Worm (Caenorhabditis elegans) whole organism, L1 larva: Measurements from ENCODE around the gene B0495.7.

ENCODE experiments used
- C04F5.9 ChIP-seq: sonication (generic microtip); optimal IDR thresholded peaks from 2 replicates; lab custom pipeline; 2016; ENCODE audit warnings: missing genetic modification characterization, missing compliant biosample characterization
- C34B4.2 ChIP-seq: sonication (generic microtip); optimal IDR thresholded peaks from 2 replicates; lab custom pipeline; 2017; ENCODE audit warnings: mild to moderate bottlenecking, missing genetic modification characterization, missing compliant biosample characterization
- aha-1 ChIP-seq: fragments of 150-350 bp; optimal IDR thresholded peaks from 2 replicates; lab custom pipeline; 2014; ENCODE audit warnings: missing biosample characterization, missing genetic modification characterization
- aly-2 ChIP-seq: fragments of 150-350 bp; optimal IDR thresholded peaks from 2 replicates; lab custom pipeline; 2014; ENCODE audit warnings: missing biosample characterization, missing genetic modification characterization
- ceh-88 ChIP-seq: fragments of 200-800 bp; sonication (Bioruptor generic); IDR thresholded peaks from 2 replicates; pipeline ENCODE4 v1.3.6; 2022; ENCODE audit warnings: missing genetic modification characterization, missing compliant biosample characterization
- ces-1 ChIP-seq: fragments of 150-350 bp; optimal IDR thresholded peaks from 2 replicates; lab custom pipeline; 2014; ENCODE audit warnings: missing biosample characterization, missing genetic modification reagents, missing genetic modification characterization
- efl-1 ChIP-seq, 4 experiments: fragments of 150-350 bp; optimal IDR thresholded peaks in 3 of 4; peaks in 1 of 4; 1 replicate in 1 of 4; 2 replicates in 3 of 4; lab custom pipeline; 2014; ENCODE audit warnings: missing biosample characterization in 2 of 4, missing genetic modification characterization in 2 of 4, missing genetic modification reagents in 2 of 4
- efl-3 ChIP-seq: fragments of 200-800 bp; sonication (Bioruptor generic); optimal IDR thresholded peaks from 2 replicates; lab custom pipeline; 2018; ENCODE audit warnings: mild to moderate bottlenecking, missing genetic modification characterization, missing compliant biosample characterization
- egl-13 ChIP-seq: sonication (generic microtip); optimal IDR thresholded peaks from 2 replicates; lab custom pipeline; 2016; ENCODE audit warnings: missing genotype, missing genetic modification reagents, missing genetic modification characterization, missing compliant biosample characterization
- egl-27 ChIP-seq, 2 experiments: fragments of 150-350 bp in 1 of 2; sonication (generic microtip); optimal IDR thresholded peaks; 3 replicates each; lab custom pipeline; 2017 to 2018; ENCODE audit warnings: missing biosample characterization in 2 of 2, missing genetic modification characterization in 2 of 2, missing genetic modification reagents in 2 of 2
- elt-3 ChIP-seq, 6 experiments: fragments of 150-350 bp in 1 of 6; sonication (generic microtip); optimal IDR thresholded peaks; 2 replicates each; lab custom pipeline; 2017 to 2018; ENCODE audit warnings: missing biosample characterization in 6 of 6, missing genetic modification characterization in 6 of 6, inconsistent platforms in 1 of 6
- ets-5 ChIP-seq: fragments of 200-800 bp; sonication (Bioruptor generic); IDR thresholded peaks from 2 replicates; pipeline ENCODE4 v1.3.6; 2022; ENCODE audit warnings: missing genetic modification characterization, missing compliant biosample characterization
- fkh-4 ChIP-seq: sonication (generic microtip); optimal IDR thresholded peaks from 2 replicates; lab custom pipeline; 2016; ENCODE audit warnings: missing compliant biosample characterization, missing genetic modification characterization, borderline replicate concordance
- grh-1 ChIP-seq: fragments of 200-800 bp; sonication (Bioruptor generic); IDR thresholded peaks from 2 replicates; pipeline ENCODE4 v1.3.6; 2022; ENCODE audit warnings: missing genetic modification reagents, missing genetic modification characterization, missing compliant biosample characterization
- hlh-17 ChIP-seq: fragments of 200-800 bp; sonication (Bioruptor generic); optimal IDR thresholded peaks from 2 replicates; lab custom pipeline; 2018; ENCODE audit warnings: missing genetic modification characterization, mild to moderate bottlenecking, missing compliant biosample characterization, moderate library complexity, borderline replicate concordance
- hpl-2 ChIP-seq: fragments of 150-350 bp; optimal IDR thresholded peaks from 2 replicates; lab custom pipeline; 2014; ENCODE audit warnings: missing biosample characterization, missing genetic modification reagents, missing genetic modification characterization
- irx-1 ChIP-seq: sonication (generic microtip); optimal IDR thresholded peaks from 2 replicates; lab custom pipeline; 2016; ENCODE audit warnings: missing genetic modification characterization, missing compliant biosample characterization
- jun-1 ChIP-seq: fragments of 150-350 bp; optimal IDR thresholded peaks from 2 replicates; lab custom pipeline; 2014; ENCODE audit warnings: missing biosample characterization, missing genetic modification reagents, missing genetic modification characterization
- lin-14 ChIP-seq: fragments of 200-800 bp; sonication (Bioruptor generic); optimal IDR thresholded peaks from 2 replicates; lab custom pipeline; 2018; ENCODE audit warnings: mild to moderate bottlenecking, missing genetic modification characterization, moderate library complexity, missing compliant biosample characterization
- lin-39 ChIP-seq: fragments of 150-350 bp; optimal IDR thresholded peaks from 2 replicates; lab custom pipeline; 2014; ENCODE audit warnings: missing biosample characterization, missing genetic modification reagents, missing genetic modification characterization
- lsy-2 ChIP-seq, 2 experiments: fragments of 150-350 bp; optimal IDR thresholded peaks; 2 replicates each; lab custom pipeline; 2014; ENCODE audit warnings: missing biosample characterization in 2 of 2, missing genetic modification characterization in 2 of 2
- mab-9 ChIP-seq: fragments of 200-800 bp; sonication (Bioruptor generic); IDR thresholded peaks from 2 replicates; pipeline ENCODE4 v1.3.6; 2022; ENCODE audit warnings: missing genetic modification reagents, missing genetic modification characterization, missing compliant biosample characterization
- mdl-1 ChIP-seq, 2 experiments: fragments of 150-350 bp; optimal IDR thresholded peaks; 2 replicates each; lab custom pipeline; 2014 to 2017; ENCODE audit warnings: missing biosample characterization in 2 of 2, missing genetic modification characterization in 2 of 2, inconsistent platforms in 1 of 2
- mef-2 ChIP-seq: fragments of 150-350 bp; optimal IDR thresholded peaks from 2 replicates; lab custom pipeline; 2014; ENCODE audit warnings: missing biosample characterization, missing genetic modification characterization
- mep-1 ChIP-seq: fragments of 150-350 bp; optimal IDR thresholded peaks from 2 replicates; lab custom pipeline; 2014; ENCODE audit warnings: missing biosample characterization, missing genetic modification characterization
- nhr-19 ChIP-seq: fragments of 200-800 bp; sonication (Bioruptor generic); conservative IDR thresholded peaks from 2 replicates; pipeline ENCODE4 v1.3.6; 2022; ENCODE audit warnings: missing genetic modification characterization, missing compliant biosample characterization
- nhr-71 ChIP-seq: sonication (generic microtip); optimal IDR thresholded peaks from 2 replicates; lab custom pipeline; 2016; ENCODE audit warnings: mild to moderate bottlenecking, missing genetic modification characterization, moderate library complexity, missing compliant biosample characterization
- nhr-77 ChIP-seq: fragments of 150-350 bp; optimal IDR thresholded peaks from 2 replicates; lab custom pipeline; 2014; ENCODE audit warnings: missing biosample characterization, missing genetic modification characterization
- nhr-85 ChIP-seq: sonication (generic microtip); peaks from one replicate; lab custom pipeline; 2016; ENCODE audit warnings: missing genetic modification characterization, inconsistent platforms, missing compliant biosample characterization
- nhr-90 ChIP-seq: sonication (generic microtip); optimal IDR thresholded peaks from 2 replicates; lab custom pipeline; 2016; ENCODE audit warnings: mild to moderate bottlenecking, missing genetic modification characterization, missing compliant biosample characterization; ENCODE audit not compliant: poor library complexity
- snpc-4 ChIP-seq: fragments of 150-350 bp; optimal IDR thresholded peaks from 2 replicates; lab custom pipeline; 2014; ENCODE audit warnings: missing biosample characterization, missing genetic modification characterization
- snu-23 ChIP-seq: sonication (generic microtip); optimal IDR thresholded peaks from 2 replicates; lab custom pipeline; 2016; ENCODE audit warnings: missing genetic modification characterization, missing compliant biosample characterization
- sup-37 ChIP-seq: fragments of 200-800 bp; sonication (Bioruptor generic); optimal IDR thresholded peaks from 2 replicates; lab custom pipeline; 2018; ENCODE audit warnings: mild to moderate bottlenecking, missing genetic modification characterization, missing compliant biosample characterization
- unc-130 ChIP-seq: fragments of 150-350 bp; optimal IDR thresholded peaks from 2 replicates; lab custom pipeline; 2017; ENCODE audit warnings: missing biosample characterization, missing genetic modification characterization, inconsistent platforms
- unc-86 ChIP-seq: sonication (generic microtip); optimal IDR thresholded peaks from 2 replicates; lab custom pipeline; 2016; ENCODE audit warnings: missing genetic modification characterization, missing compliant biosample characterization
- unc-98 ChIP-seq: fragments of 200-800 bp; sonication (Bioruptor generic); IDR thresholded peaks from 2 replicates; pipeline ENCODE4 v1.3.6; 2022; ENCODE audit warnings: missing genetic modification characterization, missing compliant biosample characterization
- vab-15 ChIP-seq: sonication (generic microtip); optimal IDR thresholded peaks from 2 replicates; lab custom pipeline; 2017; ENCODE audit warnings: missing genotype, mild to moderate bottlenecking, missing genetic modification characterization, missing compliant biosample characterization
- zag-1 ChIP-seq: fragments of 150-350 bp; optimal IDR thresholded peaks from 2 replicates; lab custom pipeline; 2014; ENCODE audit warnings: missing biosample characterization, missing genetic modification characterization
- ztf-4 ChIP-seq: fragments of 150-350 bp; optimal IDR thresholded peaks from 2 replicates; lab custom pipeline; 2014; ENCODE audit warnings: missing biosample characterization, missing genetic modification characterization

B0495.7 gene

DNA sequence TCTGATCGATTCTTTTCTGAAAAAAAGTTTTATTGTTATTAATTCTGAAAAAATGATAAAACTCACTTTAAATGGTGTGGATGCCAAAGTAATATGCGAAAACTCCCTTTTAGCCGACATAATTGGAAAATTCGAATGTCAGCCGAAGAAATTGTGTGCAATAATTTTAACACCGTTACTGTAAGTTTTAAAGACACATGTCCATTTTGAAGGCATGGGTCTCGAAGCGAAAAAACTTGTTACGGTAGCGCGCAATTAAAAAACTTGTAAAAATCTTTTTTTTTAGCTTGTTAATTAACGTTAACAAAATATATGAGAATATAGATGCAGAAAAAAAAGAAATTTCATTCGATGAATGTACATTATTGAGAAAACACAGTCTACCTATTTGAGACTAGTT, 14.6 kb downstream of the B0495.7 start, which contains the start of gene pid-1:
TSS of gene pid-1 (minus strand) at position 173 of the 400 bp plus-strand sequence.
- TF ChIP-seq ces-1 (GFP tag; lab: Kevin White, UChicago) (no peak), egl-27 (tag; optimal IDR thresholded peaks at IDR 0.05; lab: Kevin White, UChicago) (no peak), nhr-71 (tag; lab: Kevin White, UChicago) (no peak), sup-37 (GFP tag; lab: Kevin White, UChicago) (no peak), C04F5.9 (tag; lab: Kevin White, UChicago) (no peak), irx-1 (no peak), egl-13 (tag; lab: Kevin White, UChicago) (no peak), ztf-4 (no peak), ets-5 (GFP tag; lab: Robert Waterston, UW) (no peak), nhr-77 (tag; lab: Kevin White, UChicago) (no peak), aly-2 (tag; lab: Kevin White, UChicago) (no peak), elt-3 (tag; optimal IDR thresholded peaks at IDR 0.05; lab: Kevin White, UChicago) (no peak), nhr-85 (tag; lab: Kevin White, UChicago) (no peak), unc-86 (no peak), C34B4.2 (tag; lab: Kevin White, UChicago) (no peak), snpc-4 (tag; lab: Kevin White, UChicago) (no peak), lin-39 (tag; lab: Kevin White, UChicago) (no peak), efl-1 (optimal IDR thresholded peaks at IDR 0.05; lab: Kevin White, UChicago) (no peak), efl-1 (GFP tag; optimal IDR thresholded peaks at IDR 0.05 in 1 of 2; lab: Kevin White, UChicago) (no peak)

DNA sequence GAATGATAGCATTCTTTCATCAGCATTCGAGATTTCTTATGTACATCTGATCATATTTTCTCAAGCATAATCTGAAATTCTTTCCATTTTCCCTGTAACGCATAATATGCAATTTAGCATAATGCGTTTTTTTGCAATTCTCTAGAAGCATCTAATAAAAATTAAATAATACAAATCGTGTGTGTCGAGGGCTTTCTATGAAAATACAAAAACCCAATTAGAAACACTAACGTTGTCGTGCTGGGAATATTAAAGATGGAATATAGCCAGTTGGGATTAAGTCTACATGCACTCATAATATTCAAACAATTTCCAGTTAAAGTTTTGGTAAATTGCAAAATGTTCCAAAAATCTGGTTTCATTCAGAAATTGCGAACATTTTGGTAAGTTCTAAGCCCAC, 20.4 kb downstream of the B0495.7 start, which contains the start of gene F18A1.1:
TSS of gene F18A1.1 (plus strand) at position 301 of the 400 bp plus-strand sequence.
- peak; percentile 56 for TF ChIP-seq nhr-85 (tag; lab: Kevin White, UChicago)
- no peak for TF ChIP-seq lsy-2 (tag; optimal IDR thresholded peaks at IDR 0.05; lab: Kevin White, UChicago)

DNA sequence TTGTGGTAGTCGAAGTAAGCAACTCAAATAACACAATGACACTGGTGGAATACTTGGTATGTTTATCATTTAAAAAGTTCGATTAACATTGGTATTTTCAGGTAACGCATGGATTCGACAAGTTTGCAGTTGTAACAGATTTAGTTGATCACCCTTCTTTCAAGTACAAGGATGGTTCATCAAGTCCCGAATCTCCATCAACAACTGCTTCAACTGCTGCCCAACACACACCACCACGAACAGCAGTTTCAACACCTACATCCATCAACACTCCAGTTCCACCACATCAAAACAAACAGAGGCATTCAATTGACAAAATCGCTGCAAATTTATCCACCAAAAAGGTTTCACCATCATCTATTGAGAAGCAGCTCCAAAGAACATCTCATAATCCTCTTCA, 22.5 kb downstream of the B0495.7 start:
- TF ChIP-seq hpl-2 (GFP tag; lab: Kevin White, UChicago) (no peak), nhr-90 (tag; lab: Kevin White, UChicago) (no peak), mep-1 (no peak), ets-5 (GFP tag; lab: Robert Waterston, UW) (no peak), nhr-85 (tag; lab: Kevin White, UChicago) (peak; percentile 52), jun-1 (tag; lab: Kevin White, UChicago) (no peak), ztf-4 (peak; percentile 3)

DNA sequence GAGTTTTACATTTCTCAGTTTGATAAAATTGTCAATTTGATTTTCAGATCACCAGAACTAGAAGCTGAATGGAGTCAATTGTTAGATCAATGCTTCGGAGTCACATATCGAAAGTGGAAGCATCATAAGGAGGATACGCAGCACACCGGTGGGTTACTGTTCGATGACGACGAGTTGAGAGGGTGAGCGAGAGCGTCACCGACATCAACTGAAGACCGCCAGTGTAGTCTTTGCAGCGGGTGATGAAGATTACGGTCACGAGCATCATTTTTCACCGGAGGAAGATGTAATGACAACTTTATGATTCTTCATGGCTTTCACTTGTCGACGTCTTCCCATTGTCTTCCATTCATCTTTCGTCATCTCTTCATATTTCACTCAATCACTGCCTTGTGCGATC, 23.1 kb downstream of the B0495.7 start, which contains the start of gene lin-26:
TSS of gene lin-26 (plus strand) at position 301 of the 400 bp plus-strand sequence.
- TF ChIP-seq ztf-4 = no peak
- TF ChIP-seq aha-1 (tag; lab: Kevin White, UChicago) = no peak
- TF ChIP-seq jun-1 (tag; lab: Kevin White, UChicago) = no peak
- TF ChIP-seq hlh-17 (GFP tag; lab: Kevin White, UChicago) = no peak
- TF ChIP-seq efl-1 (optimal IDR thresholded peaks at IDR 0.05; lab: Kevin White, UChicago) = no peak
- TF ChIP-seq efl-1 (GFP tag; optimal IDR thresholded peaks at IDR 0.05 in 1 of 2; lab: Kevin White, UChicago) = peak in 1 of 2 experiments; percentile 82
- TF ChIP-seq ceh-88 (GFP tag; lab: Robert Waterston, UW) = no peak
- TF ChIP-seq, all 84 proteins: peak for 1

DNA sequence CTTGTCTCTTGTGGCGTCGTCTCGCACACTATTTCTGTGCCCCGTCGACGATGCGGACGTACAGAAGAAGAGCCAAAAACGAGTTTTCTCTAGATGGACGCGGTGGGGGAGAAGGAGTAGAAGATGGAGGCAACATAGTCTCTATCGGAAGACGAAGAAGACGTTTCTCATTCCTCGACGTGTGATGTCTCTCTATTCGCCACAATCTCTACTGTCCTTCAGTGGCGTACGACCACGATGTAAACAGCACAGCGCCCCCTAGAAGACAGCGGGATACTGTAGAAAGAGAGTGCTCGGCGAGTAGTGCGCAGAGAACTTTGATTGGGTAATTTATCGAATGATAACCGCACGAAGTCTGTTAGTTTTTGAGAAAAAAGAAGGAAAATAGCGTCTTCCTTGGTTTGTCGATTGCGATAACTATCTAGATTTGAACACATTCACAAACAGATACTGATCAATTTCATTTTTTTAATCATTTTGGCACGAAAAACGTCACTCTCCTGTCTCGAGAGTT, 25.5 kb downstream of the B0495.7 start:
- peak; percentile 40 for TF ChIP-seq nhr-71 (tag; lab: Kevin White, UChicago)
- peak; percentile 69 for TF ChIP-seq vab-15 (tag; lab: Kevin White, UChicago)
- no peak for TF ChIP-seq mef-2
- TF ChIP-seq fkh-4 (tag; lab: Kevin White, UChicago) = no peak
- no peak for TF ChIP-seq aha-1 (tag; lab: Kevin White, UChicago)
- TF ChIP-seq lin-14 (GFP tag; lab: Kevin White, UChicago) = peak; percentile 57
- 0 out of 2 replicates have a peak, but pooled peaks have one; percentile 7 for TF ChIP-seq nhr-19 (GFP tag; lab: Robert Waterston, UW)
- TF ChIP-seq mdl-1 (tag; optimal IDR thresholded peaks at IDR 0.05; lab: Kevin White, UChicago) = no peak
- TF ChIP-seq efl-1 (optimal IDR thresholded peaks at IDR 0.05; lab: Kevin White, UChicago) = no peak
- TF ChIP-seq efl-1 (GFP tag; optimal IDR thresholded peaks at IDR 0.05 in 1 of 2; lab: Kevin White, UChicago) = peak in 1 of 2 experiments; percentile 77
- no peak for TF ChIP-seq unc-98
- no peak for TF ChIP-seq efl-3 (GFP tag; lab: Kevin White, UChicago)
- no peak for TF ChIP-seq ceh-88 (GFP tag; lab: Robert Waterston, UW)
- peak; percentile 35 for TF ChIP-seq snu-23 (GFP tag; lab: Kevin White, UChicago)
- peak; percentile 77 for TF ChIP-seq nhr-85 (tag; lab: Kevin White, UChicago)
- TF ChIP-seq lsy-2 (tag; optimal IDR thresholded peaks at IDR 0.05; lab: Kevin White, UChicago) = peak in 1 of 2 experiments; percentile 57
- TF ChIP-seq grh-1 (GFP tag; lab: Robert Waterston, UW) = peak; percentile 71
- TF ChIP-seq snpc-4 (tag; lab: Kevin White, UChicago) = no peak
- TF ChIP-seq unc-130 (tag; lab: Kevin White, UChicago) = no peak
- TF ChIP-seq zag-1 (tag; lab: Kevin White, UChicago) = no peak
- no peak for TF ChIP-seq mab-9
